Fruit fly (Drosophila melanogaster) whole organism, embryonic: Measurements from ENCODE around the gene CG3544.

Experiments
- CG10209 ChIP-seq: fragments of 200-800 bp; sonication (Bioruptor generic); optimal IDR thresholded peaks from 3 replicates; lab custom pipeline; 2017; ENCODE audit warnings: missing biosample characterization, mild to moderate bottlenecking, missing genetic modification characterization, missing genetic modification reagents
- CG10543 ChIP-seq: fragments of 200-800 bp; sonication (Bioruptor generic); optimal IDR thresholded peaks from 3 replicates; lab custom pipeline; 2017; ENCODE audit warnings: missing biosample characterization, mild to moderate bottlenecking, missing genetic modification characterization, moderate library complexity
- CG10654 ChIP-seq: fragments of 200-800 bp; sonication (Bioruptor generic); optimal IDR thresholded peaks from 2 replicates; lab custom pipeline; 2016; ENCODE audit warnings: missing biosample characterization, missing genetic modification characterization
- CG30403 ChIP-seq: fragments of 200-800 bp; sonication (Bioruptor generic); optimal IDR thresholded peaks from 3 replicates; lab custom pipeline; 2016; ENCODE audit warnings: missing biosample characterization, missing genetic modification characterization
- Myb ChIP-seq: fragments of 200-800 bp; sonication (Bioruptor generic); optimal IDR thresholded peaks from 2 replicates; lab custom pipeline; 2016; ENCODE audit warnings: missing biosample characterization, missing genetic modification characterization
- grau ChIP-seq: fragments of 200-800 bp; optimal IDR thresholded peaks from 3 replicates; lab custom pipeline; 2019; ENCODE audit warnings: missing biosample characterization, mild to moderate bottlenecking, missing genetic modification characterization, moderate library complexity
- knrl ChIP-seq: fragments of 200-800 bp; sonication (Bioruptor generic); IDR thresholded peaks from 3 replicates; pipeline ENCODE4 v1.3.6; 2022; ENCODE audit warnings: missing biosample characterization, missing genetic modification characterization; ENCODE audit not compliant: partially characterized antibody
- phol ChIP-seq: fragments of 200-800 bp; sonication (Bioruptor generic); optimal IDR thresholded peaks from 3 replicates; lab custom pipeline; 2018; ENCODE audit warnings: missing biosample characterization, mild to moderate bottlenecking, missing genetic modification characterization, moderate library complexity

- TF ChIP-seq CG10654: no peak
- TF ChIP-seq phol (tag; lab: Kevin White, UChicago): no peak
- TF ChIP-seq Myb: no peak
- TF ChIP-seq knrl (GFP tag; lab: Robert Waterston, UW): no peak
- no peak for TF ChIP-seq CG10543
- no peak for TF ChIP-seq CG30403 (GFP tag; lab: Kevin White, UChicago)
- no peak for TF ChIP-seq grau (tag; lab: Kevin White, UChicago)
- TF ChIP-seq CG10209 (GFP tag; lab: Kevin White, UChicago): no peak
Observed at dm6 chr2L:821986-822711, 38.0 kb downstream of the CG3544 start.
